Fruit fly (Drosophila melanogaster): ENCODE results near the gene betaCOP.

Gene betaCOP

DNA sequence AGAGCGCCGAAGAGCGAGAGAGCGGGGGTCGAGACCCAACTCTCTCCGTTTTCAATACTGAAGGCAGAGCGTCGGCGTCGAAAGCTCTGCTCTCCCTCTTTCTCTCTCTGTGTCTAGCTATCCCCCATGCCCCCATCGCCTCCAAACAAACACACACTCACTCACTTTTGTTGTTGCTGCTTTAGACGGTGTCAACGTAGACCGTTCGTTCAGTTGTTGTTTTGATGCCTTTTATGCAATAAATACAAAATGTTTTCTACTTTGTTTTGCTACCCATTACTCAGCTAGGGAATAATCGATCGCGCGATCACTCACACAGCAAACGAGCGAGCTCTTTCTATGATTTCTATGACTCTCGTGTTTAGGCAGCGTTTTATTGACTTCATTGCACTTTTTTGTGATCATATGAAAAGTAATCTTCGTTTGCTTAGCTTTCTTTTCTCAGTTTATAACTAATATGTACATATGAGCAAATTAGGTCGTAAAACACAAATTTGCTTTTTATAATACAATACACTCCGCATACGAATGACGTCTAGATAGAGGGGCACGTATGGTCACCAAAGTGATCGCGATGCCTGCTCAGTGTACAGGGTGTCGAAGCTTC, 19.7 kb upstream of the betaCOP start (continued):
- peak; percentile 40 for TF ChIP-seq pum (GFP tag; optimal IDR thresholded peaks at IDR 0.05)
- 0 out of 4 replicates have a peak, but pooled peaks have one; percentile 31 for TF ChIP-seq Dll (GFP tag; IDR thresholded peaks at IDR 0.05; ENCODE audit: partially characterized antibody)
- TF ChIP-seq Hr3 (GFP tag; optimal IDR thresholded peaks at IDR 0.05): peak; percentile 29
- 0 out of 2 replicates have a peak, but pooled peaks have one; percentile 6 for TF ChIP-seq E2f1 (GFP tag; IDR thresholded peaks at IDR 0.05)
- TF ChIP-seq aop (GFP tag; IDR thresholded peaks at IDR 0.05): no peak
- TF ChIP-seq Sox102F (GFP tag; optimal IDR thresholded peaks at IDR 0.05): peak; percentile 26
- TF ChIP-seq p53 (GFP tag; optimal IDR thresholded peaks at IDR 0.05): no peak
- no peak for TF ChIP-seq CG10321 (GFP tag; IDR thresholded peaks at IDR 0.05)
- TF ChIP-seq Stat92E (GFP tag; optimal IDR thresholded peaks at IDR 0.05): no peak
- no peak for TF ChIP-seq Oaz (GFP tag; IDR thresholded peaks at IDR 0.05)
- peak; percentile 7 for TF ChIP-seq CG13624 (GFP tag; optimal IDR thresholded peaks at IDR 0.05)
- TF ChIP-seq dpn (GFP tag; optimal IDR thresholded peaks at IDR 0.05): peak in 1 of 2 experiments; percentile 34
- TF ChIP-seq Rfx (GFP tag; IDR thresholded peaks at IDR 0.05): no peak
- no peak for TF ChIP-seq CG12942 (GFP tag; optimal IDR thresholded peaks at IDR 0.05)
- no peak for TF ChIP-seq CkIIα-i1 (GFP tag; IDR thresholded peaks at IDR 0.05)
- TF ChIP-seq Oli (tag; optimal IDR thresholded peaks at IDR 0.05): peak; percentile 51
- no peak for TF ChIP-seq CG10959 (GFP tag; IDR thresholded peaks at IDR 0.05)
- peak; percentile 5; the same call in 1 of the 3 replicates for TF ChIP-seq z (GFP tag; IDR thresholded peaks at IDR 0.05)
- TF ChIP-seq Sry-δ (GFP tag; optimal IDR thresholded peaks at IDR 0.05): no peak
- TF ChIP-seq luna (GFP tag; optimal IDR thresholded peaks at IDR 0.05): no peak
- no peak for TF ChIP-seq fru (optimal IDR thresholded peaks at IDR 0.05)
- TF ChIP-seq Taf1 (GFP tag; IDR thresholded peaks at IDR 0.05): no peak
- TF ChIP-seq ind (GFP tag; optimal IDR thresholded peaks at IDR 0.05): peak; percentile 10
- no peak for TF ChIP-seq B-H1 (GFP tag; IDR thresholded peaks at IDR 0.05)
- TF ChIP-seq HLH4C (GFP tag; IDR thresholded peaks at IDR 0.05; ENCODE audit: partially characterized antibody): no peak
- no peak for TF ChIP-seq Hey (tag; optimal IDR thresholded peaks at IDR 0.05)
- TF ChIP-seq Hand (GFP tag; optimal IDR thresholded peaks at IDR 0.05): no peak
- no peak for TF ChIP-seq CG2129 (GFP tag; IDR thresholded peaks at IDR 0.05; ENCODE audit: partially characterized antibody)
- TF ChIP-seq CG7987 (GFP tag; optimal IDR thresholded peaks at IDR 0.05): no peak
- no peak for TF ChIP-seq sc (optimal IDR thresholded peaks at IDR 0.05)
- no peak for TF ChIP-seq sc (GFP tag; optimal IDR thresholded peaks at IDR 0.05)
- TF ChIP-seq peb (GFP tag; IDR thresholded peaks at IDR 0.05): no peak
- no peak for TF ChIP-seq MTF-1 (GFP tag; optimal IDR thresholded peaks at IDR 0.05; ENCODE audit: borderline replicate concordance)
- TF ChIP-seq CG32532 (GFP tag; IDR thresholded peaks at IDR 0.05): no peak; the same call in 1 of the 2 replicates
- TF ChIP-seq CG11560 (tag; IDR thresholded peaks at IDR 0.05): no peak
- no peak for TF ChIP-seq Sin3A (optimal IDR thresholded peaks at IDR 0.05)
- no peak for TF ChIP-seq chm (GFP tag; IDR thresholded peaks at IDR 0.05)
- TF ChIP-seq zf30C (GFP tag; optimal IDR thresholded peaks at IDR 0.05): no peak
- TF ChIP-seq Nf-YB (GFP tag; optimal IDR thresholded peaks at IDR 0.05): no peak
- TF ChIP-seq jing (GFP tag; optimal IDR thresholded peaks at IDR 0.05): no peak
- no peak for TF ChIP-seq sr (GFP tag; IDR thresholded peaks at IDR 0.05)
- no peak for TF ChIP-seq slbo (GFP tag; IDR thresholded peaks at IDR 0.05)
- TF ChIP-seq caup (GFP tag; optimal IDR thresholded peaks at IDR 0.05; ENCODE audit: severe bottlenecking): no peak
- TF ChIP-seq mirr (GFP tag; optimal IDR thresholded peaks at IDR 0.05): no peak
- TF ChIP-seq PHDP (tag; optimal IDR thresholded peaks at IDR 0.05): no peak
- TF ChIP-seq Fer1 (GFP tag; optimal IDR thresholded peaks at IDR 0.05): no peak
- no peak for TF ChIP-seq CG11456 (GFP tag; IDR thresholded peaks at IDR 0.05)
- TF ChIP-seq Chrac-16 (GFP tag; optimal IDR thresholded peaks at IDR 0.05): no peak
- no peak for TF ChIP-seq Hr39 (optimal IDR thresholded peaks at IDR 0.05)
- no peak for TF ChIP-seq al (GFP tag; IDR thresholded peaks at IDR 0.05)
- TF ChIP-seq B-H2 (GFP tag; optimal IDR thresholded peaks at IDR 0.05): no peak
- no peak for TF ChIP-seq kni (GFP tag; optimal IDR thresholded peaks at IDR 0.05)
